Worm (Caenorhabditis elegans): ENCODE results near the gene sdz-20.

sdz-20 gene

ce11 chrIII:13343562-13344139 lies 9.8 kb downstream of the sdz-20 start (continued):
- TF ChIP-seq B0336.3 (GFP tag; IDR thresholded peaks at IDR 0.05) (peak; percentile 60), tbx-9 (tag; optimal IDR thresholded peaks at IDR 0.05; ENCODE audit: borderline replicate concordance) (no peak), unc-130 (GFP tag; optimal IDR thresholded peaks at IDR 0.05) (no peak), xnd-1 (tag; optimal IDR thresholded peaks at IDR 0.05) (no peak), nhr-179 (tag; optimal IDR thresholded peaks at IDR 0.05) (no peak), F52B5.7 (tag; optimal IDR thresholded peaks at IDR 0.05) (no peak), die-1 (tag; optimal IDR thresholded peaks at IDR 0.05) (no peak), attf-3 (GFP tag; conservative IDR thresholded peaks at IDR 0.05) (no peak), cebp-2 (GFP tag; IDR thresholded peaks at IDR 0.05) (no peak), sptf-2 (GFP tag; optimal IDR thresholded peaks at IDR 0.05) (no peak), ekl-4 (GFP tag; IDR thresholded peaks at IDR 0.05) (peak; percentile 66; the same call in 1 of the 2 replicates), D2030.7 (GFP tag; IDR thresholded peaks at IDR 0.05) (no peak), lin-35 (GFP tag; optimal IDR thresholded peaks at IDR 0.05) (no peak), attf-6 (GFP tag; IDR thresholded peaks at IDR 0.05) (no peak), unc-62 (GFP tag; optimal IDR thresholded peaks at IDR 0.05) (no peak), ceh-27 (GFP tag; optimal IDR thresholded peaks at IDR 0.05) (no peak)

ce11 chrIII:13344538-13345136 lies 10.8 kb downstream of the sdz-20 start, which contains the start of gene acaa-2:
Gene acaa-2 (plus strand): TSS chrIII:13344937.
- no peak for TF ChIP-seq mxl-1 (tag; optimal IDR thresholded peaks at IDR 0.05)
- no peak for TF ChIP-seq ekl-4 (GFP tag; IDR thresholded peaks at IDR 0.05)
- TF ChIP-seq attf-6 (GFP tag; IDR thresholded peaks at IDR 0.05) = no peak
- TF ChIP-seq tbx-9 (tag; optimal IDR thresholded peaks at IDR 0.05; ENCODE audit: borderline replicate concordance) = no peak
- no peak for TF ChIP-seq bed-1 (GFP tag; IDR thresholded peaks at IDR 0.05)
- peak; percentile 26; the same call in 1 of the 2 replicates for TF ChIP-seq hmg-1.2 (GFP tag; IDR thresholded peaks at IDR 0.05)
- no peak for TF ChIP-seq zfh-2 (GFP tag; conservative IDR thresholded peaks at IDR 0.05)
- TF ChIP-seq madf-6 (GFP tag; IDR thresholded peaks at IDR 0.05) = peak; percentile 61; the same call in 1 of the 2 replicates
- TF ChIP-seq attf-5 (GFP tag; optimal IDR thresholded peaks at IDR 0.05) = peak; percentile 35
- TF ChIP-seq lsl-1 (GFP tag; optimal IDR thresholded peaks at IDR 0.05) = peak; percentile 24
- 0 out of 2 replicates have a peak, but pooled peaks have one; percentile 18 for TF ChIP-seq cebp-2 (GFP tag; IDR thresholded peaks at IDR 0.05)
- peak; percentile 37 for TF ChIP-seq nhr-80 (tag; optimal IDR thresholded peaks at IDR 0.05)
- no peak for TF ChIP-seq F57C9.4 (tag; optimal IDR thresholded peaks at IDR 0.05)
- no peak for TF ChIP-seq dpff-1 (tag; optimal IDR thresholded peaks at IDR 0.05)
- TF ChIP-seq ceh-40 (GFP tag; IDR thresholded peaks at IDR 0.05) = 0 out of 2 replicates have a peak, but pooled peaks have one; percentile 7
- TF ChIP-seq snpc-4 (GFP tag; optimal IDR thresholded peaks at IDR 0.05) = no peak
- peak in 2 of 4 experiments; percentile 13 to 18 for TF ChIP-seq snpc-4 (tag; optimal IDR thresholded peaks at IDR 0.05)
- peak; percentile 12 for TF ChIP-seq lin-40 (tag; optimal IDR thresholded peaks at IDR 0.05)
- TF ChIP-seq Y67H2A.10 (GFP tag; conservative IDR thresholded peaks at IDR 0.05) = no peak
- TF ChIP-seq B0019.2 (GFP tag; conservative IDR thresholded peaks at IDR 0.05) = no peak
- no peak for TF ChIP-seq sea-2 (GFP tag; IDR thresholded peaks at IDR 0.05)
- no peak for TF ChIP-seq Y56A3A.18 (GFP tag; IDR thresholded peaks at IDR 0.05)
- TF ChIP-seq ztf-18 (tag; optimal IDR thresholded peaks at IDR 0.05) = peak; percentile 30
- TF ChIP-seq snpc-3.4 (tag; optimal IDR thresholded peaks at IDR 0.05) = peak; percentile 41
- TF ChIP-seq F49E8.2 (tag; optimal IDR thresholded peaks at IDR 0.05; ENCODE audit: insufficient read depth) = peak; percentile 24
- TF ChIP-seq efl-1 (GFP tag; optimal IDR thresholded peaks at IDR 0.05) = peak; percentile 54
- no peak for TF ChIP-seq F57A8.1 (GFP tag; optimal IDR thresholded peaks at IDR 0.05)
- TF ChIP-seq pbrm-1 (GFP tag; IDR thresholded peaks at IDR 0.05) = peak; percentile 9; the same call in 1 of the 2 replicates
- no peak for TF ChIP-seq cebp-1 (GFP tag; IDR thresholded peaks at IDR 0.05)
- peak; percentile 15 for TF ChIP-seq cebp-1 (tag; optimal IDR thresholded peaks at IDR 0.05)

Measured in whole organism, young adult.